Worm (Caenorhabditis elegans) whole organism, mixed stage, embryonic: ENCODE data around the gene C32D5.12.

Experiments used
- M03D4.4 ChIP-seq: sonication (generic microtip); optimal IDR thresholded peaks from 2 replicates; lab custom pipeline; 2017; ENCODE audit warnings: mild to moderate bottlenecking, missing genetic modification characterization, missing compliant biosample characterization
- bed-3 ChIP-seq: fragments of 200-800 bp; sonication (Bioruptor generic); optimal IDR thresholded peaks from 3 replicates; lab custom pipeline; 2018; ENCODE audit warnings: mild to moderate bottlenecking, missing genetic modification characterization, moderate library complexity, missing compliant biosample characterization
- blmp-1 ChIP-seq: fragments of 150-350 bp; optimal IDR thresholded peaks from 2 replicates; lab custom pipeline; 2014; ENCODE audit warnings: missing biosample characterization, missing genetic modification characterization
- ceh-39 ChIP-seq: fragments of 150-350 bp; optimal IDR thresholded peaks from 2 replicates; lab custom pipeline; 2014; ENCODE audit warnings: missing biosample characterization, missing genetic modification characterization
- ceh-43 ChIP-seq: fragments of 200-800 bp; sonication (Bioruptor generic); optimal IDR thresholded peaks from 2 replicates; lab custom pipeline; 2018; ENCODE audit warnings: mild to moderate bottlenecking, missing genetic modification characterization, moderate library complexity, missing compliant biosample characterization
- ceh-83 ChIP-seq: fragments of 200-800 bp; sonication (Bioruptor generic); optimal IDR thresholded peaks from 2 replicates; lab custom pipeline; 2018; ENCODE audit warnings: mild to moderate bottlenecking, missing genetic modification characterization, missing compliant biosample characterization
- ces-1 ChIP-seq: fragments of 150-350 bp; optimal IDR thresholded peaks from 2 replicates; lab custom pipeline; 2014; ENCODE audit warnings: missing biosample characterization, missing genetic modification reagents, missing genetic modification characterization
- cnd-1 ChIP-seq: fragments of 200-800 bp; sonication (Bioruptor generic); optimal IDR thresholded peaks from 2 replicates; lab custom pipeline; 2018; ENCODE audit warnings: mild to moderate bottlenecking, missing genetic modification characterization, missing compliant biosample characterization
- drap-1 ChIP-seq: fragments of 200-800 bp; sonication (Bioruptor generic); optimal IDR thresholded peaks from 3 replicates; lab custom pipeline; 2018; ENCODE audit warnings: mild to moderate bottlenecking, missing genetic modification characterization, missing compliant biosample characterization
- elt-1 ChIP-seq: sonication (generic microtip); optimal IDR thresholded peaks from 2 replicates; lab custom pipeline; 2017; ENCODE audit warnings: missing genetic modification characterization, mild to moderate bottlenecking, missing compliant biosample characterization, antibody characterized with exemption, moderate library complexity, borderline replicate concordance; ENCODE audit not compliant: insufficient read depth
- elt-3 ChIP-seq: fragments of 150-350 bp; optimal IDR thresholded peaks from 2 replicates; lab custom pipeline; 2014; ENCODE audit warnings: missing biosample characterization, missing genetic modification characterization
- flh-1 ChIP-seq: fragments of 200-800 bp; sonication (Bioruptor generic); optimal IDR thresholded peaks from 2 replicates; lab custom pipeline; 2018; ENCODE audit warnings: mild to moderate bottlenecking, missing genetic modification characterization, moderate library complexity, missing compliant biosample characterization
- ham-2 ChIP-seq: fragments of 200-800 bp; sonication (Bioruptor generic); optimal IDR thresholded peaks from 2 replicates; lab custom pipeline; 2018; ENCODE audit warnings: mild to moderate bottlenecking, missing genetic modification characterization, missing compliant biosample characterization
- hlh-1 ChIP-seq: fragments of 150-350 bp; optimal IDR thresholded peaks from 2 replicates; lab custom pipeline; 2014; ENCODE audit warnings: missing biosample characterization, missing genetic modification reagents, missing genetic modification characterization
- lin-13 ChIP-seq: fragments of 150-350 bp; optimal IDR thresholded peaks from 2 replicates; lab custom pipeline; 2014; ENCODE audit warnings: missing biosample characterization, missing genetic modification characterization
- lin-32 ChIP-seq: fragments of 200-800 bp; sonication (Bioruptor generic); optimal IDR thresholded peaks from 2 replicates; lab custom pipeline; 2018; ENCODE audit warnings: mild to moderate bottlenecking, missing genetic modification characterization, missing compliant biosample characterization
- lsy-2 ChIP-seq: fragments of 150-350 bp; optimal IDR thresholded peaks from 2 replicates; lab custom pipeline; 2014; ENCODE audit warnings: missing biosample characterization, missing genetic modification characterization
- mab-5 ChIP-seq: fragments of 150-350 bp; optimal IDR thresholded peaks from 2 replicates; lab custom pipeline; 2014; ENCODE audit warnings: missing biosample characterization, missing genetic modification characterization
- mep-1 ChIP-seq: fragments of 150-350 bp; optimal IDR thresholded peaks from 2 replicates; lab custom pipeline; 2017; ENCODE audit warnings: missing biosample characterization, missing genetic modification reagents, missing genetic modification characterization, inconsistent platforms
- mls-2 ChIP-seq: sonication (generic microtip); optimal IDR thresholded peaks from 2 replicates; lab custom pipeline; 2016; ENCODE audit warnings: mild to moderate bottlenecking, missing genetic modification characterization, moderate library complexity, missing compliant biosample characterization
- nhr-12 ChIP-seq: fragments of 150-350 bp; optimal IDR thresholded peaks from 2 replicates; lab custom pipeline; 2014; ENCODE audit warnings: missing biosample characterization, missing genetic modification characterization
- nhr-2 ChIP-seq: fragments of 150-350 bp; optimal IDR thresholded peaks from 2 replicates; lab custom pipeline; 2014; ENCODE audit warnings: missing biosample characterization, missing genetic modification characterization
- nhr-237 ChIP-seq: fragments of 150-350 bp; optimal IDR thresholded peaks from 2 replicates; lab custom pipeline; 2014; ENCODE audit warnings: missing biosample characterization, missing genetic modification characterization
- nhr-28 ChIP-seq: fragments of 150-350 bp; optimal IDR thresholded peaks from 2 replicates; lab custom pipeline; 2014; ENCODE audit warnings: missing biosample characterization, missing genetic modification characterization
- nhr-76 ChIP-seq: sonication (generic microtip); optimal IDR thresholded peaks from 2 replicates; lab custom pipeline; 2017; ENCODE audit warnings: missing biosample characterization, missing genetic modification characterization
- pha-4 ChIP-seq: fragments of 150-350 bp; optimal IDR thresholded peaks from 2 replicates; lab custom pipeline; 2018; ENCODE audit warnings: missing biosample characterization, missing genetic modification reagents, missing genetic modification characterization
- sem-2 ChIP-seq: fragments of 200-800 bp; sonication (Bioruptor generic); optimal IDR thresholded peaks from 2 replicates; lab custom pipeline; 2018; ENCODE audit warnings: mild to moderate bottlenecking, missing genetic modification characterization, missing compliant biosample characterization
- snpc-4 ChIP-seq: fragments of 150-350 bp; optimal IDR thresholded peaks from 2 replicates; lab custom pipeline; 2014; ENCODE audit warnings: missing biosample characterization, missing genetic modification characterization
- sptf-1 ChIP-seq: sonication (generic microtip); optimal IDR thresholded peaks from 2 replicates; lab custom pipeline; 2017; ENCODE audit warnings: mild to moderate bottlenecking, missing genetic modification characterization, moderate library complexity, missing compliant biosample characterization
- tbx-8 ChIP-seq: fragments of 200-800 bp; sonication (Bioruptor generic); optimal IDR thresholded peaks from 2 replicates; lab custom pipeline; 2018; ENCODE audit warnings: mild to moderate bottlenecking, missing genetic modification characterization, moderate library complexity, missing compliant biosample characterization
- unc-120 ChIP-seq: sonication (generic microtip); optimal IDR thresholded peaks from 2 replicates; lab custom pipeline; 2017; ENCODE audit warnings: missing genetic modification characterization, missing compliant biosample characterization; ENCODE audit not compliant: poor library complexity, severe bottlenecking
- unc-39 ChIP-seq: fragments of 150-350 bp; optimal IDR thresholded peaks from 2 replicates; lab custom pipeline; 2014; ENCODE audit warnings: missing biosample characterization, missing genetic modification characterization
- unc-62 ChIP-seq: fragments of 150-350 bp; optimal IDR thresholded peaks from 2 replicates; lab custom pipeline; 2014; ENCODE audit warnings: missing biosample characterization, missing genetic modification reagents, missing genetic modification characterization
- zip-8 ChIP-seq: fragments of 150-350 bp; optimal IDR thresholded peaks from 2 replicates; lab custom pipeline; 2014; ENCODE audit warnings: missing biosample characterization, missing genetic modification characterization
- ztf-11 ChIP-seq: fragments of 150-350 bp; optimal IDR thresholded peaks from 2 replicates; lab custom pipeline; 2014; ENCODE audit warnings: missing biosample characterization, missing genetic modification characterization

The C32D5.12 gene

ce11 chrII:6355396-6356346, 3.1 kb downstream of the C32D5.12 start, which contains the start of gene C32D5.11:
Gene C32D5.11, minus strand, starts transcription at chrII:6355446.
- peak; percentile 53 for TF ChIP-seq mep-1 (tag; lab: Kevin White, UChicago)
- TF ChIP-seq bed-3 (GFP tag; lab: Kevin White, UChicago) = no peak
- peak; percentile 38 for TF ChIP-seq lsy-2 (tag; lab: Kevin White, UChicago)
- TF ChIP-seq pha-4 (tag; lab: Kevin White, UChicago) = no peak
- no peak for TF ChIP-seq M03D4.4
- TF ChIP-seq ces-1 = peak; percentile 20
- TF ChIP-seq unc-120 (tag; lab: Kevin White, UChicago) = peak; percentile 16
- TF ChIP-seq sptf-1 (tag; lab: Kevin White, UChicago) = peak; percentile 55
- TF ChIP-seq lin-13 = peak; percentile 52
- peak; percentile 37 for TF ChIP-seq hlh-1 (tag; lab: Kevin White, UChicago)

DNA sequence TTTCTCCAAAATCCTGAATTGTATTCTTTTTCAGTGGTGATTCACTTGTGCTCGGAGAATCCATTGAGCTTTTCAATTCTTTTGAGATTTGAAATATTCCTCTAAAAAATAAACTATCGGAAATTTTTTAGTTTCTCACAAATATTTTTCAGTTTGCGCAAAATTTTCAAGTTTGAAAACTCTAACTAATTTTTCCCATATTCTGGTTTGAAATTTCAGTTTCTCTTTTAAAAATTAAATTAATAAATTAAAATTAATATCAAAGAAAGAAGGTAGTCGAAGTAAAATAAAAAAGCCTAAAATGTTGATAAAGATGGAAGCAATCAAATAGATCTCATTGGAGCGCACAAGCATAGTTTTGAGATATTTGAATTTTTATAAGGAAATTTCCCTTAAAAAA, 6.9 kb downstream of the C32D5.12 start, which contains the start of gene C32D5.10:
C32D5.10 (minus strand) TSS at position 101 of the 400 bp plus-strand sequence.
- TF ChIP-seq mls-2 = no peak
- TF ChIP-seq ceh-43 (GFP tag; lab: Kevin White, UChicago) = no peak
- TF ChIP-seq unc-120 (tag; lab: Kevin White, UChicago) = no peak
- TF ChIP-seq snpc-4 (tag; lab: Kevin White, UChicago) = no peak
- TF ChIP-seq sptf-1 (tag; lab: Kevin White, UChicago) = no peak
- no peak for TF ChIP-seq hlh-1 (tag; lab: Kevin White, UChicago)
- TF ChIP-seq cnd-1 (tag; lab: Kevin White, UChicago) = no peak
- TF ChIP-seq lin-13 = no peak
- TF ChIP-seq lsy-2 (tag; lab: Kevin White, UChicago) = no peak
- TF ChIP-seq M03D4.4 = no peak
- TF ChIP-seq flh-1 = no peak

- no peak for TF ChIP-seq nhr-237 (tag; lab: Kevin White, UChicago)
- TF ChIP-seq bed-3 (GFP tag; lab: Kevin White, UChicago) = no peak
- TF ChIP-seq zip-8 (tag; lab: Kevin White, UChicago) = no peak
- TF ChIP-seq ceh-39 (tag; lab: Kevin White, UChicago) = no peak
- no peak for TF ChIP-seq ces-1
- no peak for TF ChIP-seq unc-39 (tag; lab: Kevin White, UChicago)
- no peak for TF ChIP-seq blmp-1 (tag; lab: Kevin White, UChicago)
- TF ChIP-seq nhr-12 = no peak
- TF ChIP-seq pha-4 (tag; lab: Kevin White, UChicago) = no peak
- TF ChIP-seq ham-2 = no peak
- no peak for TF ChIP-seq mep-1 (tag; lab: Kevin White, UChicago)
- no peak for TF ChIP-seq unc-62 (GFP tag; lab: Kevin White, UChicago)
- no peak for TF ChIP-seq ztf-11 (tag; lab: Kevin White, UChicago)
Observed at ce11 chrII:6349968-6350367, 8.8 kb downstream of the C32D5.12 start.

- TF ChIP-seq ces-1 = no peak
- peak; percentile 22 for TF ChIP-seq nhr-2 (tag; lab: Kevin White, UChicago)
- peak; percentile 74 for TF ChIP-seq mep-1 (tag; lab: Kevin White, UChicago)
- TF ChIP-seq mab-5 = no peak
- peak; percentile 36 for TF ChIP-seq unc-120 (tag; lab: Kevin White, UChicago)
- TF ChIP-seq flh-1 = no peak
- TF ChIP-seq ceh-83 (GFP tag; lab: Kevin White, UChicago) = no peak
- no peak for TF ChIP-seq snpc-4 (tag; lab: Kevin White, UChicago)
- peak; percentile 91 for TF ChIP-seq pha-4 (tag; lab: Kevin White, UChicago)
- TF ChIP-seq ceh-43 (GFP tag; lab: Kevin White, UChicago) = no peak
- TF ChIP-seq nhr-12 = no peak
- TF ChIP-seq ham-2 = peak; percentile 68
- TF ChIP-seq lsy-2 (tag; lab: Kevin White, UChicago) = peak; percentile 53
- TF ChIP-seq bed-3 (GFP tag; lab: Kevin White, UChicago) = no peak
- TF ChIP-seq nhr-76 = no peak
- no peak for TF ChIP-seq elt-1 (tag; lab: Kevin White, UChicago)
- TF ChIP-seq lin-32 (GFP tag; lab: Kevin White, UChicago) = no peak
- TF ChIP-seq nhr-237 (tag; lab: Kevin White, UChicago) = peak; percentile 29
- peak; percentile 12 for TF ChIP-seq M03D4.4
- TF ChIP-seq drap-1 = no peak
- TF ChIP-seq tbx-8 = no peak
- TF ChIP-seq elt-3 (tag; lab: Kevin White, UChicago) = no peak
- TF ChIP-seq mls-2 = no peak
- peak; percentile 4 for TF ChIP-seq lin-13
- TF ChIP-seq hlh-1 (tag; lab: Kevin White, UChicago) = peak; percentile 87
- no peak for TF ChIP-seq sptf-1 (tag; lab: Kevin White, UChicago)
- peak; percentile 25 for TF ChIP-seq ztf-11 (tag; lab: Kevin White, UChicago)
- no peak for TF ChIP-seq ceh-39 (tag; lab: Kevin White, UChicago)
- TF ChIP-seq nhr-28 = no peak
- TF ChIP-seq zip-8 (tag; lab: Kevin White, UChicago) = no peak
- TF ChIP-seq sem-2 = no peak
- peak; percentile 31 for TF ChIP-seq blmp-1 (tag; lab: Kevin White, UChicago)
- TF ChIP-seq unc-62 (GFP tag; lab: Kevin White, UChicago) = peak; percentile 83
- TF ChIP-seq unc-39 (tag; lab: Kevin White, UChicago) = no peak
- TF ChIP-seq cnd-1 (tag; lab: Kevin White, UChicago) = no peak
Observed at ce11 chrII:6348360-6348759, 10.4 kb downstream of the C32D5.12 start.
